Fruit fly (Drosophila melanogaster) ovary, adult (tissue): ENCODE data around the gene Clk.
A peak's percentile ranks its signal among the peaks of the same experiment; 100 is the strongest.

ENCODE experiments used
- CG17801 ChIP-seq: fragments of 200-800 bp; optimal IDR thresholded peaks from 2 replicates; lab custom pipeline; 2019; ENCODE audit warnings: missing biosample characterization, mild to moderate bottlenecking, missing genetic modification characterization, moderate library complexity; ENCODE audit not compliant: partially characterized antibody

Gene Clk

dm6 chr3L:7718561-7719417 is 56.6 kb downstream of the Clk start, which contains the start of gene Mcad:
Gene Mcad, plus strand, starts transcription at chr3L:7719350.
- TF ChIP-seq CG17801 (GFP tag; lab: Kevin White, UChicago), result peak; percentile 88

dm6 chr3L:7717863-7718560 is 57.4 kb downstream of the Clk start, which contains the start of gene Ank2:
Gene Ank2, minus strand, starts transcription at chr3L:7718395.
- TF ChIP-seq CG17801 (GFP tag; lab: Kevin White, UChicago), result no peak

dm6 chr3L:7714301-7714946 is 61.0 kb downstream of the Clk start:
- no peak for TF ChIP-seq CG17801 (GFP tag; lab: Kevin White, UChicago)

dm6 chr3L:7713378-7713777 is 62.0 kb downstream of the Clk start:
- TF ChIP-seq CG17801 (GFP tag; lab: Kevin White, UChicago), result no peak
